Worm (Caenorhabditis elegans): ENCODE measurements around the gene dsl-3.
A peak's percentile ranks its signal among the peaks of the same experiment; 100 is the strongest.
"Not testable (repeated sequence)": the region's sequence is repeated elsewhere in the genome, so short reads cannot be mapped to it uniquely, and the experiment has no call there.

dsl-3 gene

ce11 chrIV:1609973-1610372 lies at the start of gene dsl-3:
TSS of gene dsl-3 (plus strand) at chrIV:1610273.
- TF ChIP-seq ceh-36 (tag; optimal IDR thresholded peaks at IDR 0.05); hmg-4 (GFP tag; optimal IDR thresholded peaks at IDR 0.05); tra-4 (tag; optimal IDR thresholded peaks at IDR 0.05): not testable (repeated sequence)

- TF ChIP-seq ceh-36 (tag; optimal IDR thresholded peaks at IDR 0.05) (no peak), scrt-1 (GFP tag; IDR thresholded peaks at IDR 0.05) (no peak), sea-1 (GFP tag; conservative IDR thresholded peaks at IDR 0.05) (no peak), ama-1 (optimal IDR thresholded peaks at IDR 0.05) (no peak), ceh-13 (GFP tag; optimal IDR thresholded peaks at IDR 0.05) (no peak), pes-1 (GFP tag; IDR thresholded peaks at IDR 0.05) (no peak), hmbx-1 (tag; optimal IDR thresholded peaks at IDR 0.05) (no peak), flt-1 (GFP tag; IDR thresholded peaks at IDR 0.05) (no peak), tbx-11 (GFP tag; IDR thresholded peaks at IDR 0.05) (no peak), aly-1 (tag; optimal IDR thresholded peaks at IDR 0.05) (no peak), ets-7 (tag; optimal IDR thresholded peaks at IDR 0.05) (no peak), hmg-4 (GFP tag; optimal IDR thresholded peaks at IDR 0.05) (no peak), F13C5.2 (tag; optimal IDR thresholded peaks at IDR 0.05) (no peak), tbx-37 (GFP tag; conservative IDR thresholded peaks at IDR 0.05) (no peak), tra-4 (tag; optimal IDR thresholded peaks at IDR 0.05) (no peak), B0310.2 (tag; optimal IDR thresholded peaks at IDR 0.05) (no peak), hnd-1 (tag; optimal IDR thresholded peaks at IDR 0.05) (no peak)
Observed at ce11 chrIV:1561884-1562283, 48.2 kb upstream of the dsl-3 start, which contains the start of gene hpo-6. TSS of gene hpo-6 (plus strand) at chrIV:1562184.

ce11 chrIV:1563476-1564131 lies 46.5 kb upstream of the dsl-3 start, which contains the start of gene Y41D4B.15:
TSS of gene Y41D4B.15 (plus strand) at chrIV:1564081.
- TF ChIP-seq sea-1 (GFP tag; conservative IDR thresholded peaks at IDR 0.05) (no peak), aly-1 (tag; optimal IDR thresholded peaks at IDR 0.05) (no peak), tra-4 (tag; optimal IDR thresholded peaks at IDR 0.05) (no peak), F13C5.2 (tag; optimal IDR thresholded peaks at IDR 0.05) (no peak), scrt-1 (GFP tag; IDR thresholded peaks at IDR 0.05) (no peak), tbx-11 (GFP tag; IDR thresholded peaks at IDR 0.05) (no peak), hmg-4 (GFP tag; optimal IDR thresholded peaks at IDR 0.05) (no peak), flt-1 (GFP tag; IDR thresholded peaks at IDR 0.05) (no peak), pes-1 (GFP tag; IDR thresholded peaks at IDR 0.05) (no peak), ama-1 (optimal IDR thresholded peaks at IDR 0.05) (no peak), hmbx-1 (tag; optimal IDR thresholded peaks at IDR 0.05) (no peak), hnd-1 (tag; optimal IDR thresholded peaks at IDR 0.05) (no peak), ceh-36 (tag; optimal IDR thresholded peaks at IDR 0.05) (no peak), B0310.2 (tag; optimal IDR thresholded peaks at IDR 0.05) (no peak), ceh-13 (GFP tag; optimal IDR thresholded peaks at IDR 0.05) (no peak)

ce11 chrIV:1565725-1566124 lies 44.3 kb upstream of the dsl-3 start:
- TF ChIP-seq ama-1 (optimal IDR thresholded peaks at IDR 0.05) = no peak
- no peak for TF ChIP-seq hmbx-1 (tag; optimal IDR thresholded peaks at IDR 0.05)
- TF ChIP-seq hnd-1 (tag; optimal IDR thresholded peaks at IDR 0.05) = no peak

- TF ChIP-seq pes-1 (GFP tag; IDR thresholded peaks at IDR 0.05) (no peak), sea-1 (GFP tag; conservative IDR thresholded peaks at IDR 0.05) (no peak), tbx-11 (GFP tag; IDR thresholded peaks at IDR 0.05) (no peak), ama-1 (optimal IDR thresholded peaks at IDR 0.05) (no peak), F13C5.2 (tag; optimal IDR thresholded peaks at IDR 0.05) (no peak), ets-7 (tag; optimal IDR thresholded peaks at IDR 0.05) (no peak), ceh-13 (GFP tag; optimal IDR thresholded peaks at IDR 0.05) (no peak), tbx-37 (GFP tag; conservative IDR thresholded peaks at IDR 0.05) (no peak), aly-1 (tag; optimal IDR thresholded peaks at IDR 0.05) (no peak), hnd-1 (tag; optimal IDR thresholded peaks at IDR 0.05) (no peak), tra-4 (tag; optimal IDR thresholded peaks at IDR 0.05) (no peak), flt-1 (GFP tag; IDR thresholded peaks at IDR 0.05) (no peak)
Observed at ce11 chrIV:1567577-1567976, 42.5 kb upstream of the dsl-3 start.

- TF ChIP-seq hmg-4 (GFP tag; optimal IDR thresholded peaks at IDR 0.05) (no peak), scrt-1 (GFP tag; IDR thresholded peaks at IDR 0.05) (no peak), ets-7 (tag; optimal IDR thresholded peaks at IDR 0.05) (no peak), pes-1 (GFP tag; IDR thresholded peaks at IDR 0.05) (no peak), sea-1 (GFP tag; conservative IDR thresholded peaks at IDR 0.05) (no peak), B0310.2 (tag; optimal IDR thresholded peaks at IDR 0.05) (no peak), aly-1 (tag; optimal IDR thresholded peaks at IDR 0.05) (no peak), hmbx-1 (tag; optimal IDR thresholded peaks at IDR 0.05) (no peak), tra-4 (tag; optimal IDR thresholded peaks at IDR 0.05) (no peak), tbx-37 (GFP tag; conservative IDR thresholded peaks at IDR 0.05) (no peak), tbx-11 (GFP tag; IDR thresholded peaks at IDR 0.05) (no peak), F13C5.2 (tag; optimal IDR thresholded peaks at IDR 0.05) (no peak), ceh-36 (tag; optimal IDR thresholded peaks at IDR 0.05) (no peak), ceh-13 (GFP tag; optimal IDR thresholded peaks at IDR 0.05) (no peak), flt-1 (GFP tag; IDR thresholded peaks at IDR 0.05) (no peak), ama-1 (optimal IDR thresholded peaks at IDR 0.05) (no peak), hnd-1 (tag; optimal IDR thresholded peaks at IDR 0.05) (no peak)
Observed at ce11 chrIV:1576731-1577130, 33.3 kb upstream of the dsl-3 start, which contains the start of gene Y41D4B.14. TSS of gene Y41D4B.14 (plus strand) at chrIV:1577031.

ce11 chrIV:1595802-1596201 lies 14.3 kb upstream of the dsl-3 start, which contains the start of gene npp-8:
TSS of gene npp-8 (minus strand) at chrIV:1595824.
- TF ChIP-seq scrt-1 (GFP tag; IDR thresholded peaks at IDR 0.05) = peak; percentile 81
- TF ChIP-seq ceh-13 (GFP tag; optimal IDR thresholded peaks at IDR 0.05) = peak; percentile 58
- TF ChIP-seq sea-1 (GFP tag; conservative IDR thresholded peaks at IDR 0.05) = peak; percentile 84
- peak; percentile 85 for TF ChIP-seq ceh-36 (tag; optimal IDR thresholded peaks at IDR 0.05)
- peak; percentile 73; the same call in 1 of the 2 replicates for TF ChIP-seq tbx-11 (GFP tag; IDR thresholded peaks at IDR 0.05)
- peak; percentile 58; the same call in 1 of the 2 replicates for TF ChIP-seq tbx-37 (GFP tag; conservative IDR thresholded peaks at IDR 0.05)
- TF ChIP-seq hnd-1 (tag; optimal IDR thresholded peaks at IDR 0.05) = peak; percentile 47
- peak; percentile 38 for TF ChIP-seq hmbx-1 (tag; optimal IDR thresholded peaks at IDR 0.05)
- no peak for TF ChIP-seq ama-1 (optimal IDR thresholded peaks at IDR 0.05)
- TF ChIP-seq aly-1 (tag; optimal IDR thresholded peaks at IDR 0.05) = peak; percentile 8
- TF ChIP-seq hmg-4 (GFP tag; optimal IDR thresholded peaks at IDR 0.05) = peak; percentile 82
- TF ChIP-seq pes-1 (GFP tag; IDR thresholded peaks at IDR 0.05) = peak; percentile 84
- TF ChIP-seq flt-1 (GFP tag; IDR thresholded peaks at IDR 0.05) = peak; percentile 62
- TF ChIP-seq F13C5.2 (tag; optimal IDR thresholded peaks at IDR 0.05) = peak; percentile 97
- TF ChIP-seq ets-7 (tag; optimal IDR thresholded peaks at IDR 0.05) = peak; percentile 67
- TF ChIP-seq B0310.2 (tag; optimal IDR thresholded peaks at IDR 0.05) = peak; percentile 68
- peak; percentile 1 for TF ChIP-seq tra-4 (tag; optimal IDR thresholded peaks at IDR 0.05)
